Worm (Caenorhabditis elegans) whole organism, early embryonic: Measurements from ENCODE around the gene C08E3.15.

Experiments used
- aly-1 ChIP-seq: sonication (generic microtip); optimal IDR thresholded peaks from 2 replicates; lab custom pipeline; 2016; ENCODE audit warnings: missing genetic modification characterization, missing compliant biosample characterization
- ama-1 ChIP-seq: fragments of 150-350 bp; optimal IDR thresholded peaks from 2 replicates; lab custom pipeline; 2014
- ceh-13 ChIP-seq: fragments of 200-800 bp; sonication (Bioruptor generic); optimal IDR thresholded peaks from 2 replicates; lab custom pipeline; 2018; ENCODE audit warnings: mild to moderate bottlenecking, missing genetic modification characterization, missing compliant biosample characterization
- ets-7 ChIP-seq: sonication (generic microtip); optimal IDR thresholded peaks from 2 replicates; lab custom pipeline; 2016; ENCODE audit warnings: missing genotype, missing genetic modification characterization, missing compliant biosample characterization
- flt-1 ChIP-seq: fragments of 200-800 bp; sonication (Bioruptor generic); IDR thresholded peaks from 2 replicates; pipeline ENCODE4 v1.3.6; 2022; ENCODE audit warnings: missing genetic modification characterization, missing compliant biosample characterization
- hmbx-1 ChIP-seq: sonication (generic microtip); optimal IDR thresholded peaks from 2 replicates; lab custom pipeline; 2016; ENCODE audit warnings: mild to moderate bottlenecking, missing genetic modification characterization, missing compliant biosample characterization
- hnd-1 ChIP-seq: sonication (generic microtip); optimal IDR thresholded peaks from 2 replicates; lab custom pipeline; 2016; ENCODE audit warnings: missing genetic modification characterization, missing compliant biosample characterization
- pes-1 ChIP-seq: fragments of 200-800 bp; sonication (Bioruptor generic); IDR thresholded peaks from 2 replicates; pipeline ENCODE4 v1.3.6; 2022; ENCODE audit warnings: missing genetic modification reagents, missing genetic modification characterization, missing compliant biosample characterization
- scrt-1 ChIP-seq: fragments of 200-800 bp; sonication (Bioruptor generic); IDR thresholded peaks from 2 replicates; pipeline ENCODE4 v1.3.6; 2022; ENCODE audit warnings: missing genetic modification characterization, missing compliant biosample characterization
- sea-1 ChIP-seq: fragments of 200-800 bp; sonication (Bioruptor generic); conservative IDR thresholded peaks from 2 replicates; pipeline ENCODE4 v1.3.6; 2022; ENCODE audit warnings: missing genetic modification characterization, missing compliant biosample characterization
- tbx-11 ChIP-seq: fragments of 200-800 bp; sonication (Bioruptor generic); IDR thresholded peaks from 2 replicates; pipeline ENCODE4 v1.3.6; 2022; ENCODE audit warnings: missing genetic modification characterization, missing compliant biosample characterization

- no peak for TF ChIP-seq ama-1
- TF ChIP-seq hnd-1 (tag; lab: Kevin White, UChicago): no peak
- TF ChIP-seq tbx-11 (GFP tag; lab: Robert Waterston, UW): no peak
- TF ChIP-seq pes-1 (GFP tag; lab: Robert Waterston, UW): no peak
- TF ChIP-seq sea-1 (GFP tag; lab: Robert Waterston, UW): no peak
- no peak for TF ChIP-seq ceh-13 (GFP tag; lab: Kevin White, UChicago)
- no peak for TF ChIP-seq hmbx-1 (tag; lab: Kevin White, UChicago)
- no peak for TF ChIP-seq aly-1 (tag; lab: Kevin White, UChicago)
- no peak for TF ChIP-seq ets-7 (tag; lab: Kevin White, UChicago)
- no peak for TF ChIP-seq flt-1 (GFP tag; lab: Robert Waterston, UW)
- no peak for TF ChIP-seq scrt-1 (GFP tag; lab: Robert Waterston, UW)
These were observed 43.3 kb upstream of the C08E3.15 start for ce11 chrII:1670985-1671384.
